Worm (Caenorhabditis elegans) whole organism, early embryonic: ENCODE results near the gene F25A2.1.

ENCODE experiments used
- B0310.2 ChIP-seq: sonication (generic microtip); optimal IDR thresholded peaks from 2 replicates; lab custom pipeline; 2016; ENCODE audit warnings: mild to moderate bottlenecking, missing genetic modification characterization, missing compliant biosample characterization
- F13C5.2 ChIP-seq: sonication (generic microtip); optimal IDR thresholded peaks from 2 replicates; lab custom pipeline; 2017; ENCODE audit warnings: mild to moderate bottlenecking, missing genetic modification characterization, inconsistent platforms, missing compliant biosample characterization
- ama-1 ChIP-seq: fragments of 150-350 bp; optimal IDR thresholded peaks from 2 replicates; lab custom pipeline; 2014
- ceh-13 ChIP-seq: fragments of 200-800 bp; sonication (Bioruptor generic); optimal IDR thresholded peaks from 2 replicates; lab custom pipeline; 2018; ENCODE audit warnings: mild to moderate bottlenecking, missing genetic modification characterization, missing compliant biosample characterization
- ceh-36 ChIP-seq: sonication (generic microtip); optimal IDR thresholded peaks from 2 replicates; lab custom pipeline; 2016; ENCODE audit warnings: missing genetic modification characterization, inconsistent platforms, missing compliant biosample characterization
- ets-7 ChIP-seq: sonication (generic microtip); optimal IDR thresholded peaks from 2 replicates; lab custom pipeline; 2016; ENCODE audit warnings: missing genotype, missing genetic modification characterization, missing compliant biosample characterization
- flt-1 ChIP-seq: fragments of 200-800 bp; sonication (Bioruptor generic); IDR thresholded peaks from 2 replicates; pipeline ENCODE4 v1.3.6; 2022; ENCODE audit warnings: missing genetic modification characterization, missing compliant biosample characterization
- hmbx-1 ChIP-seq: sonication (generic microtip); optimal IDR thresholded peaks from 2 replicates; lab custom pipeline; 2016; ENCODE audit warnings: mild to moderate bottlenecking, missing genetic modification characterization, missing compliant biosample characterization
- hmg-4 ChIP-seq: fragments of 200-800 bp; sonication (Bioruptor generic); optimal IDR thresholded peaks from 2 replicates; lab custom pipeline; 2018; ENCODE audit warnings: mild to moderate bottlenecking, missing genetic modification characterization, missing compliant biosample characterization
- hnd-1 ChIP-seq: sonication (generic microtip); optimal IDR thresholded peaks from 2 replicates; lab custom pipeline; 2016; ENCODE audit warnings: missing genetic modification characterization, missing compliant biosample characterization
- scrt-1 ChIP-seq: fragments of 200-800 bp; sonication (Bioruptor generic); IDR thresholded peaks from 2 replicates; pipeline ENCODE4 v1.3.6; 2022; ENCODE audit warnings: missing genetic modification characterization, missing compliant biosample characterization
- tbx-11 ChIP-seq: fragments of 200-800 bp; sonication (Bioruptor generic); IDR thresholded peaks from 2 replicates; pipeline ENCODE4 v1.3.6; 2022; ENCODE audit warnings: missing genetic modification characterization, missing compliant biosample characterization

- no peak for TF ChIP-seq ama-1 (lab: Kevin White, UChicago)
- no peak for TF ChIP-seq ceh-36 (tag; lab: Kevin White, UChicago)
- TF ChIP-seq scrt-1 = no peak
- TF ChIP-seq ceh-13 (GFP tag; lab: Kevin White, UChicago) = no peak
- TF ChIP-seq flt-1 (GFP tag; lab: Robert Waterston, UW) = no peak
- TF ChIP-seq ets-7 (tag; lab: Kevin White, UChicago) = no peak
- no peak for TF ChIP-seq B0310.2 (tag; lab: Kevin White, UChicago)
- TF ChIP-seq hmg-4 (GFP tag; lab: Kevin White, UChicago) = no peak
- no peak for TF ChIP-seq hmbx-1 (tag; lab: Kevin White, UChicago)
- TF ChIP-seq tbx-11 = no peak
- TF ChIP-seq hnd-1 = no peak
- TF ChIP-seq F13C5.2 (tag; lab: Kevin White, UChicago) = no peak
Measured at ce11 chrV:1223559-1223958, 44.2 kb downstream of the F25A2.1 start.
